Worm (Caenorhabditis elegans) whole organism, L3 larva: Measurements from ENCODE around the gene ima-1.

Experiments
- ZK546.5 ChIP-seq: sonication (generic microtip); optimal IDR thresholded peaks from 2 replicates; lab custom pipeline; 2017; ENCODE audit warnings: missing biosample characterization, missing genetic modification characterization
- aly-2 ChIP-seq: fragments of 150-350 bp; optimal IDR thresholded peaks from 2 replicates; lab custom pipeline; 2014; ENCODE audit warnings: missing biosample characterization, missing genetic modification characterization
- ama-1 ChIP-seq: fragments of 150-350 bp; optimal IDR thresholded peaks from 2 replicates; lab custom pipeline; 2018
- egl-27 ChIP-seq: sonication (generic microtip); optimal IDR thresholded peaks from 4 replicates; lab custom pipeline; 2017; ENCODE audit warnings: missing biosample characterization, missing genetic modification reagents, missing genetic modification characterization
- elt-1 ChIP-seq: fragments of 150-350 bp; optimal IDR thresholded peaks from 2 replicates; lab custom pipeline; 2014; ENCODE audit warnings: missing biosample characterization, missing genetic modification characterization
- fkh-10 ChIP-seq: sonication (generic microtip); optimal IDR thresholded peaks from 2 replicates; lab custom pipeline; 2017; ENCODE audit warnings: missing biosample characterization, missing genetic modification reagents, missing genetic modification characterization
- mdl-1 ChIP-seq: fragments of 150-350 bp; optimal IDR thresholded peaks from 2 replicates; lab custom pipeline; 2014; ENCODE audit warnings: missing biosample characterization, missing genetic modification characterization
- nfya-1 ChIP-seq: sonication (generic microtip); optimal IDR thresholded peaks from 2 replicates; lab custom pipeline; 2017; ENCODE audit warnings: missing genetic modification characterization, mild to moderate bottlenecking, missing compliant biosample characterization, antibody characterized with exemption, moderate library complexity; ENCODE audit not compliant: insufficient read depth
- nhr-12 ChIP-seq: fragments of 150-350 bp; optimal IDR thresholded peaks from 2 replicates; lab custom pipeline; 2014; ENCODE audit warnings: missing biosample characterization, missing genetic modification characterization
- nhr-237 ChIP-seq: fragments of 150-350 bp; optimal IDR thresholded peaks from 2 replicates; lab custom pipeline; 2014; ENCODE audit warnings: missing biosample characterization, missing genetic modification characterization
- nhr-77 ChIP-seq: fragments of 150-350 bp; optimal IDR thresholded peaks from 2 replicates; lab custom pipeline; 2014; ENCODE audit warnings: missing biosample characterization, missing genetic modification characterization
- pha-4 ChIP-seq: fragments of 150-350 bp; optimal IDR thresholded peaks from 2 replicates; lab custom pipeline; 2014; ENCODE audit warnings: missing biosample characterization, missing genetic modification reagents, missing genetic modification characterization
- unc-39 ChIP-seq: sonication (generic microtip); optimal IDR thresholded peaks from 4 replicates; lab custom pipeline; 2017; ENCODE audit warnings: missing biosample characterization, missing genetic modification characterization
- ztf-4 ChIP-seq: fragments of 150-350 bp; optimal IDR thresholded peaks from 2 replicates; lab custom pipeline; 2014; ENCODE audit warnings: missing biosample characterization, missing genetic modification characterization

DNA sequence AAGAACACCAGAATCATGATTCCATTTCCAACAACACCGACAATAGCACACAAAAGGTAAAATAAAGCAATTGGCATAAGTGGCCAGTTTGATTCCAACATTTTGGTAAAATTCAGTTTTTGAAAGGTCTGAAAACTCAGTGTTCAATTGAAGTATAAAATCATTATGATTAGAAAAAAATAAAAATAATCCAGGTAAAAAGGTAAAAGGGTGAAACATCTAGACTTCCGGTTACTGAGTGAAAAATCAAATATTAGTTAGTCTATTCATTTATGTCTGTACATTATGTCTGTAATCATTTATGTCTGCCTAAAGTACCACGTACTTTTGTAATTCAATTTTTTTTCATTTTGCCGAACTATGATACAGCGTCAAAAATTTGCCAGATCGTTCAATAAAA lies 15.5 kb downstream of the ima-1 start, which contains the start of gene srsx-31:
- TF ChIP-seq nhr-77 (tag; lab: Kevin White, UChicago) (no peak), ZK546.5 (no peak), fkh-10 (no peak), nhr-12 (tag; lab: Kevin White, UChicago) (no peak), elt-1 (tag; lab: Kevin White, UChicago) (no peak), ztf-4 (tag; lab: Kevin White, UChicago) (no peak), nfya-1 (tag; lab: Kevin White, UChicago) (no peak), unc-39 (tag; lab: Kevin White, UChicago) (no peak), pha-4 (tag; lab: Kevin White, UChicago) (no peak), mdl-1 (tag; lab: Kevin White, UChicago) (no peak), egl-27 (tag; lab: Kevin White, UChicago) (no peak), nhr-237 (tag; lab: Kevin White, UChicago) (no peak), ama-1 (lab: Kevin White, UChicago) (no peak), aly-2 (tag; lab: Kevin White, UChicago) (no peak)
